Fruit fly (Drosophila melanogaster) whole organism, embryonic: ENCODE results near the gene CG15308.

ENCODE experiments used
- Aef1 ChIP-seq: fragments of 200-800 bp; sonication (Bioruptor generic); IDR thresholded peaks from 3 replicates; pipeline ENCODE4 v1.3.6; 2022; ENCODE audit warnings: missing biosample characterization, missing genetic modification characterization
- Blimp-1 ChIP-seq: fragments of 200-800 bp; sonication (Bioruptor generic); optimal IDR thresholded peaks from 3 replicates; lab custom pipeline; 2018; ENCODE audit warnings: missing biosample characterization, missing genetic modification characterization, mild to moderate bottlenecking, moderate library complexity, missing genetic modification reagents
- CG10267 ChIP-seq: fragments of 200-800 bp; sonication (Bioruptor generic); optimal IDR thresholded peaks from 2 replicates; lab custom pipeline; 2018; ENCODE audit warnings: missing biosample characterization, mild to moderate bottlenecking, missing genetic modification characterization, moderate library complexity
- CG10979 ChIP-seq: fragments of 200-800 bp; sonication (Bioruptor generic); optimal IDR thresholded peaks from 2 replicates; lab custom pipeline; 2018; ENCODE audit warnings: missing biosample characterization, mild to moderate bottlenecking, missing genetic modification characterization, moderate library complexity
- CG13775 ChIP-seq: fragments of 200-800 bp; sonication (Bioruptor generic); optimal IDR thresholded peaks from 3 replicates; lab custom pipeline; 2017; ENCODE audit warnings: missing biosample characterization, mild to moderate bottlenecking, missing genetic modification characterization
- CG1603 ChIP-seq: fragments of 200-800 bp; sonication (Bioruptor generic); optimal IDR thresholded peaks from 2 replicates; lab custom pipeline; 2019; ENCODE audit warnings: missing biosample characterization, mild to moderate bottlenecking, missing genetic modification characterization, moderate library complexity
- CG17568 ChIP-seq: fragments of 200-800 bp; sonication (Bioruptor generic); optimal IDR thresholded peaks from 2 replicates; lab custom pipeline; 2018; ENCODE audit warnings: missing biosample characterization, mild to moderate bottlenecking, missing genetic modification characterization, moderate library complexity
- CG17829 ChIP-seq: fragments of 200-800 bp; optimal IDR thresholded peaks from 2 replicates; lab custom pipeline; 2019; ENCODE audit warnings: missing biosample characterization, mild to moderate bottlenecking, missing genetic modification characterization, moderate library complexity
- CG3847 ChIP-seq: fragments of 200-800 bp; sonication (Bioruptor generic); IDR thresholded peaks from 2 replicates; pipeline ENCODE4 v1.3.6; 2022; ENCODE audit warnings: missing biosample characterization, missing genetic modification characterization
- CG4360 ChIP-seq: fragments of 200-800 bp; sonication (Bioruptor generic); IDR thresholded peaks from 2 replicates; pipeline ENCODE4 v1.3.6; 2022; ENCODE audit warnings: missing biosample characterization, missing genetic modification characterization
- CG6791 ChIP-seq: fragments of 200-800 bp; sonication (Bioruptor generic); IDR thresholded peaks from 3 replicates; pipeline ENCODE4 v1.3.6; 2022; ENCODE audit warnings: missing biosample characterization, missing genetic modification characterization; ENCODE audit not compliant: partially characterized antibody
- CG6813 ChIP-seq: fragments of 200-800 bp; sonication (Bioruptor generic); optimal IDR thresholded peaks from 2 replicates; lab custom pipeline; 2017; ENCODE audit warnings: missing biosample characterization, missing genetic modification characterization, mild to moderate bottlenecking, moderate library complexity, missing genetic modification reagents
- CG9817 ChIP-seq: fragments of 200-800 bp; sonication (Bioruptor generic); optimal IDR thresholded peaks from 2 replicates; lab custom pipeline; 2018; ENCODE audit warnings: missing biosample characterization, mild to moderate bottlenecking, missing genetic modification characterization, moderate library complexity
- CG9876 ChIP-seq: fragments of 200-800 bp; sonication (Bioruptor generic); optimal IDR thresholded peaks from 2 replicates; lab custom pipeline; 2016; ENCODE audit warnings: missing biosample characterization, missing genetic modification characterization
- CTCF ChIP-seq: fragments of 200-800 bp; sonication (Bioruptor generic); optimal IDR thresholded peaks from 2 replicates; lab custom pipeline; 2017; ENCODE audit warnings: missing biosample characterization, mild to moderate bottlenecking, missing genetic modification characterization, moderate library complexity
- Dip3 ChIP-seq: fragments of 200-800 bp; sonication (Bioruptor generic); optimal IDR thresholded peaks from 3 replicates; lab custom pipeline; 2016; ENCODE audit warnings: missing biosample characterization, missing genetic modification characterization
- E2f2 ChIP-seq: fragments of 200-800 bp; sonication (Bioruptor generic); IDR thresholded peaks from 2 replicates; pipeline ENCODE4 v1.3.6; 2022; ENCODE audit warnings: missing biosample characterization, missing genetic modification characterization
- Elba2 ChIP-seq: fragments of 200-800 bp; sonication (Bioruptor generic); optimal IDR thresholded peaks from 3 replicates; lab custom pipeline; 2016; ENCODE audit warnings: missing biosample characterization, missing genetic modification characterization
- Gsc ChIP-seq: fragments of 200-800 bp; sonication (Bioruptor generic); IDR thresholded peaks from 2 replicates; pipeline ENCODE4 v1.3.6; 2022; ENCODE audit warnings: missing biosample characterization, missing genetic modification characterization
- H2.0 ChIP-seq: fragments of 200-800 bp; sonication (Bioruptor generic); IDR thresholded peaks from 2 replicates; pipeline ENCODE4 v1.3.6; 2022; ENCODE audit warnings: missing biosample characterization, missing genetic modification characterization
- HmgD ChIP-seq: fragments of 200-800 bp; sonication (Bioruptor generic); optimal IDR thresholded peaks from 3 replicates; lab custom pipeline; 2016; ENCODE audit warnings: missing biosample characterization, missing genetic modification characterization
- Hmr ChIP-seq: fragments of 200-800 bp; sonication (Bioruptor generic); optimal IDR thresholded peaks from 3 replicates; lab custom pipeline; 2017; ENCODE audit warnings: mild to moderate bottlenecking, missing biosample characterization, missing genetic modification reagents, missing genetic modification characterization
- Vsx1 ChIP-seq: fragments of 200-800 bp; sonication (Bioruptor generic); optimal IDR thresholded peaks from 2 replicates; lab custom pipeline; 2017; ENCODE audit warnings: missing biosample characterization, mild to moderate bottlenecking, missing genetic modification characterization, missing genetic modification reagents
- Xbp1 ChIP-seq: fragments of 200-800 bp; sonication (Bioruptor generic); optimal IDR thresholded peaks from 3 replicates; lab custom pipeline; 2016; ENCODE audit warnings: missing biosample characterization, mild to moderate bottlenecking, missing genetic modification characterization
- Xrp1 ChIP-seq: fragments of 200-800 bp; sonication (Bioruptor generic); IDR thresholded peaks from 2 replicates; pipeline ENCODE4 v1.3.6; 2022; ENCODE audit warnings: missing biosample characterization, missing genetic modification characterization
- aop ChIP-seq: fragments of 200-800 bp; sonication (Bioruptor generic); IDR thresholded peaks from 2 replicates; pipeline ENCODE4 v1.3.6; 2022; ENCODE audit warnings: missing biosample characterization, missing genetic modification characterization
- ara ChIP-seq: fragments of 200-800 bp; sonication (Bioruptor generic); IDR thresholded peaks from 2 replicates; pipeline ENCODE4 v1.3.6; 2022; ENCODE audit warnings: missing biosample characterization, missing genetic modification characterization
- ash1 ChIP-seq: fragments of 200-800 bp; sonication (Bioruptor generic); optimal IDR thresholded peaks from 2 replicates; lab custom pipeline; 2018; ENCODE audit warnings: missing biosample characterization, mild to moderate bottlenecking, missing genetic modification characterization
- ato ChIP-seq: fragments of 200-800 bp; sonication (Bioruptor generic); IDR thresholded peaks from 2 replicates; pipeline ENCODE4 v1.3.6; 2022; ENCODE audit warnings: missing biosample characterization, missing genetic modification characterization; ENCODE audit not compliant: partially characterized antibody
- az2 ChIP-seq: fragments of 200-800 bp; sonication (Bioruptor generic); optimal IDR thresholded peaks from 3 replicates; lab custom pipeline; 2016; ENCODE audit warnings: missing biosample characterization, missing genetic modification characterization
- bsh ChIP-seq, 2 experiments: fragments of 200-800 bp; sonication (Bioruptor generic); optimal IDR thresholded peaks; 2 replicates each; lab custom pipeline; 2017 to 2018; ENCODE audit warnings: mild to moderate bottlenecking in 2 of 2, missing biosample characterization in 2 of 2, missing genetic modification characterization in 2 of 2, moderate library complexity in 1 of 2
- dysf ChIP-seq: fragments of 200-800 bp; sonication (Bioruptor generic); IDR thresholded peaks from 3 replicates; pipeline ENCODE4 v1.3.6; 2022; ENCODE audit warnings: missing biosample characterization, missing genetic modification characterization
- fd64A ChIP-seq: fragments of 200-800 bp; sonication (Bioruptor generic); optimal IDR thresholded peaks from 3 replicates; lab custom pipeline; 2018; ENCODE audit warnings: missing biosample characterization, mild to moderate bottlenecking, missing genetic modification characterization
- inv ChIP-seq: fragments of 200-800 bp; sonication (Bioruptor generic); IDR thresholded peaks from 2 replicates; pipeline ENCODE4 v1.3.6; 2022; ENCODE audit warnings: missing biosample characterization, missing genetic modification characterization; ENCODE audit not compliant: partially characterized antibody
- mam ChIP-seq: fragments of 200-800 bp; sonication (Bioruptor generic); optimal IDR thresholded peaks from 3 replicates; lab custom pipeline; 2016; ENCODE audit warnings: missing biosample characterization, missing genetic modification characterization
- run ChIP-seq: fragments of 200-800 bp; sonication (Bioruptor generic); optimal IDR thresholded peaks from 3 replicates; lab custom pipeline; 2018; ENCODE audit warnings: missing biosample characterization, mild to moderate bottlenecking, missing genetic modification characterization
- schlank ChIP-seq: fragments of 200-800 bp; sonication (Bioruptor generic); optimal IDR thresholded peaks from 2 replicates; lab custom pipeline; 2018; ENCODE audit warnings: missing biosample characterization, mild to moderate bottlenecking, missing genetic modification characterization
- tap ChIP-seq: fragments of 200-800 bp; optimal IDR thresholded peaks from 3 replicates; lab custom pipeline; 2019; ENCODE audit warnings: missing biosample characterization, mild to moderate bottlenecking, missing genetic modification characterization, moderate library complexity
- twi ChIP-seq: fragments of 200-800 bp; optimal IDR thresholded peaks from 2 replicates; lab custom pipeline; 2019; ENCODE audit warnings: missing biosample characterization, mild to moderate bottlenecking, missing genetic modification characterization, moderate library complexity

Gene CG15308

dm6 chrX:10209556-10210164, 9.3 kb downstream of the CG15308 start (continued):
- TF ChIP-seq CG6791 (GFP tag; lab: Robert Waterston, UW) (0 out of 3 replicates have a peak, but pooled peaks have one; percentile 21), CG17568 (GFP tag; lab: Kevin White, UChicago) (no peak), ara (GFP tag; lab: Robert Waterston, UW) (no peak), Aef1 (GFP tag; lab: Robert Waterston, UW) (no peak), tap (no peak), E2f2 (no peak), Elba2 (no peak), CG9817 (tag; lab: Kevin White, UChicago) (no peak), twi (tag; lab: Kevin White, UChicago) (no peak), Dip3 (no peak), bsh (GFP tag; optimal IDR thresholded peaks at IDR 0.05; lab: Kevin White, UChicago) (no peak), Vsx1 (no peak), ash1 (no peak), CG13775 (no peak), fd64A (no peak), CG10267 (no peak), CG17829 (tag; lab: Kevin White, UChicago) (no peak), Xbp1 (GFP tag; lab: Kevin White, UChicago) (no peak), run (tag; lab: Kevin White, UChicago) (no peak), CG9876 (GFP tag; lab: Kevin White, UChicago) (no peak), az2 (no peak), Hmr (no peak)

dm6 chrX:10206086-10206485, 12.9 kb downstream of the CG15308 start:
- TF ChIP-seq schlank (tag; lab: Kevin White, UChicago) (no peak), CTCF (GFP tag; lab: Kevin White, UChicago) (peak; percentile 84), CG10979 (tag; lab: Kevin White, UChicago) (peak; percentile 90)

- no peak for TF ChIP-seq CG4360
- TF ChIP-seq H2.0 (GFP tag; lab: Robert Waterston, UW), result no peak
- no peak for TF ChIP-seq Blimp-1 (GFP tag; lab: Kevin White, UChicago)
- no peak for TF ChIP-seq CG6813
- TF ChIP-seq Gsc (GFP tag; lab: Robert Waterston, UW), result no peak
- TF ChIP-seq HmgD, result no peak
- no peak for TF ChIP-seq CG3847 (GFP tag; lab: Robert Waterston, UW)
- no peak for TF ChIP-seq Elba2
- no peak for TF ChIP-seq ato (GFP tag; lab: Robert Waterston, UW)
- TF ChIP-seq inv (GFP tag; lab: Robert Waterston, UW), result no peak
- TF ChIP-seq aop (GFP tag; lab: Robert Waterston, UW), result no peak
- TF ChIP-seq bsh (GFP tag; optimal IDR thresholded peaks at IDR 0.05; lab: Kevin White, UChicago), result peak in 1 of 2 experiments; percentile 15
- TF ChIP-seq dysf, result no peak
- peak; percentile 18 for TF ChIP-seq CG1603 (tag; lab: Kevin White, UChicago)
- TF ChIP-seq Xrp1 (GFP tag; lab: Robert Waterston, UW), result no peak
- TF ChIP-seq mam (GFP tag; lab: Kevin White, UChicago), result no peak
Measured at dm6 chrX:10202595-10202994, 16.3 kb downstream of the CG15308 start.
